Worm (Caenorhabditis elegans): ENCODE data around the gene cyp-13A6.

DNA sequence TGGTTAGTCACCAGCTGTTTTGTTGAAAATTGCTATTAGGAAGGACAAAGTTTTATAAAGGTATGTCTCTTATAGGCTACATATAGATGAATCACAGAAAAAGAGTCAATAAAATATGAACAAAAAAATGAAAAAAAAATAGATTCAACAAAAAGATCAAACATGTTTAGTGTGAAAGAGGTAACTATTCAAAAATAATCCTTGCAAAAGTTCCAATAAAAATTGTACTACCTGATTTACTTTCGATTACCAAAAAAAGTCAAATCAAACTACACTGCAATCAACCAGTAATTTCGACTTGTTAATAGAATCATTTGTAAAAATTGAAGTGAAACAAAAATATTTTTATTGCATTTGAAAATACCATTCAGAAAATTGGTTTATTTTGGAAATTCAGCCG is 48.3 kb upstream of the cyp-13A6 start, which contains the start of gene ZK938.10:
- TF ChIP-seq Y116A8C.19 (tag; optimal IDR thresholded peaks at IDR 0.05; ENCODE audit: borderline replicate concordance) = no peak
- no peak for TF ChIP-seq lsy-2 (tag; optimal IDR thresholded peaks at IDR 0.05)
- no peak for TF ChIP-seq zip-4 (GFP tag; optimal IDR thresholded peaks at IDR 0.05)
- no peak for TF ChIP-seq ztf-11 (tag; optimal IDR thresholded peaks at IDR 0.05)
- TF ChIP-seq unc-86 (tag; optimal IDR thresholded peaks at IDR 0.05) = no peak
- TF ChIP-seq dpl-1 (GFP tag; optimal IDR thresholded peaks at IDR 0.05) = no peak
- TF ChIP-seq snpc-4 (tag; optimal IDR thresholded peaks at IDR 0.05) = no peak
- no peak for TF ChIP-seq snu-23 (GFP tag; optimal IDR thresholded peaks at IDR 0.05)
- TF ChIP-seq unc-30 (tag; optimal IDR thresholded peaks at IDR 0.05) = no peak
- no peak for TF ChIP-seq elt-2 (tag; optimal IDR thresholded peaks at IDR 0.05)
- no peak for TF ChIP-seq nhr-76 (tag; optimal IDR thresholded peaks at IDR 0.05)
- no peak for TF ChIP-seq lin-15B (tag; optimal IDR thresholded peaks at IDR 0.05)
- no peak for TF ChIP-seq aha-1 (tag; optimal IDR thresholded peaks at IDR 0.05)
- no peak for TF ChIP-seq tbx-2 (tag; optimal IDR thresholded peaks at IDR 0.05)

Measured in whole organism, L1 larva.